Worm (Caenorhabditis elegans) whole organism, young adult: Measurements from ENCODE around the gene anmt-3.

ENCODE experiments used
- B0035.1 ChIP-seq: sonication (generic microtip); optimal IDR thresholded peaks from 2 replicates; lab custom pipeline; 2016; ENCODE audit warnings: missing genetic modification characterization, mild to moderate bottlenecking, missing compliant biosample characterization, missing genotype, missing genetic modification reagents
- B0336.3 ChIP-seq: fragments of 200-800 bp; sonication (Bioruptor generic); IDR thresholded peaks from 2 replicates; pipeline ENCODE4 v1.3.6; 2022; ENCODE audit warnings: missing genetic modification characterization, missing compliant biosample characterization
- C06A6.2 ChIP-seq: fragments of 200-800 bp; sonication (Bioruptor generic); conservative IDR thresholded peaks from 2 replicates; pipeline ENCODE4 v1.3.6; 2022; ENCODE audit warnings: missing genetic modification characterization, missing compliant biosample characterization
- F22D6.2 ChIP-seq: sonication (generic microtip); optimal IDR thresholded peaks from 2 replicates; lab custom pipeline; 2016; ENCODE audit warnings: mild to moderate bottlenecking, missing genetic modification characterization, missing compliant biosample characterization
- F49E8.2 ChIP-seq: sonication (generic microtip); optimal IDR thresholded peaks from 3 replicates; lab custom pipeline; 2017; ENCODE audit warnings: missing genetic modification characterization, mild to moderate bottlenecking, missing compliant biosample characterization, antibody characterized with exemption, moderate library complexity; ENCODE audit not compliant: insufficient read depth
- F55B11.4 ChIP-seq: sonication (generic microtip); optimal IDR thresholded peaks from 2 replicates; lab custom pipeline; 2016; ENCODE audit warnings: missing compliant biosample characterization, missing genetic modification characterization, borderline replicate concordance; ENCODE audit not compliant: insufficient read depth
- F57A8.1 ChIP-seq: fragments of 200-800 bp; sonication (Bioruptor generic); optimal IDR thresholded peaks from 2 replicates; lab custom pipeline; 2018; ENCODE audit warnings: mild to moderate bottlenecking, missing genetic modification characterization, moderate library complexity, missing compliant biosample characterization
- K12H6.12 ChIP-seq: fragments of 200-800 bp; sonication (Bioruptor generic); optimal IDR thresholded peaks from 2 replicates; lab custom pipeline; 2018; ENCODE audit warnings: mild to moderate bottlenecking, missing genetic modification characterization, missing compliant biosample characterization
- Y53F4B.3 ChIP-seq: fragments of 200-800 bp; sonication (Bioruptor generic); IDR thresholded peaks from 2 replicates; pipeline ENCODE4 v1.3.6; 2022; ENCODE audit warnings: missing genetic modification reagents, missing genetic modification characterization, missing compliant biosample characterization
- Y53G8AR.9 ChIP-seq: fragments of 200-800 bp; sonication (Bioruptor generic); conservative IDR thresholded peaks from 2 replicates; pipeline ENCODE4 v1.3.6; 2022; ENCODE audit warnings: missing genetic modification reagents, missing genetic modification characterization, missing compliant biosample characterization
- Y56A3A.18 ChIP-seq: fragments of 200-800 bp; sonication (Bioruptor generic); IDR thresholded peaks from 2 replicates; pipeline ENCODE4 v1.3.6; 2022; ENCODE audit warnings: missing genetic modification reagents, missing genetic modification characterization, missing compliant biosample characterization
- akir-1 ChIP-seq: fragments of 200-800 bp; sonication (Bioruptor generic); optimal IDR thresholded peaks from 2 replicates; lab custom pipeline; 2018; ENCODE audit warnings: mild to moderate bottlenecking, missing genetic modification characterization, moderate library complexity, missing compliant biosample characterization
- aptf-2 ChIP-seq: fragments of 200-800 bp; sonication (Bioruptor generic); conservative IDR thresholded peaks from 2 replicates; pipeline ENCODE4 v1.3.6; 2022; ENCODE audit warnings: missing genetic modification reagents, missing genetic modification characterization, missing compliant biosample characterization
- attf-3 ChIP-seq: fragments of 200-800 bp; sonication (Bioruptor generic); conservative IDR thresholded peaks from 2 replicates; pipeline ENCODE4 v1.3.6; 2022; ENCODE audit warnings: missing genetic modification reagents, missing genetic modification characterization, missing compliant biosample characterization
- attf-5 ChIP-seq: fragments of 200-800 bp; sonication (Bioruptor generic); optimal IDR thresholded peaks from 2 replicates; lab custom pipeline; 2018; ENCODE audit warnings: mild to moderate bottlenecking, missing genetic modification characterization, missing compliant biosample characterization
- cebp-2 ChIP-seq: fragments of 200-800 bp; sonication (Bioruptor generic); IDR thresholded peaks from 2 replicates; pipeline ENCODE4 v1.3.6; 2022; ENCODE audit warnings: missing genetic modification characterization, missing compliant biosample characterization
- ceh-40 ChIP-seq: fragments of 200-800 bp; sonication (Bioruptor generic); IDR thresholded peaks from 2 replicates; pipeline ENCODE4 v1.3.6; 2022; ENCODE audit warnings: missing genetic modification characterization, missing compliant biosample characterization
- ceh-91 ChIP-seq: fragments of 200-800 bp; sonication (Bioruptor generic); IDR thresholded peaks from 2 replicates; pipeline ENCODE4 v1.3.6; 2022; ENCODE audit warnings: missing genetic modification reagents, missing genetic modification characterization, missing compliant biosample characterization
- die-1 ChIP-seq: sonication (generic microtip); optimal IDR thresholded peaks from 2 replicates; lab custom pipeline; 2016; ENCODE audit warnings: missing genotype, mild to moderate bottlenecking, missing genetic modification characterization, missing compliant biosample characterization
- dox-1 ChIP-seq: fragments of 200-800 bp; sonication (Bioruptor generic); IDR thresholded peaks from 2 replicates; pipeline ENCODE4 v1.3.6; 2022; ENCODE audit warnings: missing genetic modification reagents, missing genetic modification characterization, missing compliant biosample characterization
- dpff-1 ChIP-seq: sonication (generic microtip); optimal IDR thresholded peaks from 2 replicates; lab custom pipeline; 2017; ENCODE audit warnings: mild to moderate bottlenecking, missing genetic modification characterization, missing compliant biosample characterization
- dpl-1 ChIP-seq: fragments of 150-350 bp; optimal IDR thresholded peaks from 2 replicates; lab custom pipeline; 2014; ENCODE audit warnings: missing biosample characterization, missing genetic modification reagents, missing genetic modification characterization
- efl-1 ChIP-seq: fragments of 150-350 bp; optimal IDR thresholded peaks from 2 replicates; lab custom pipeline; 2014; ENCODE audit warnings: missing biosample characterization, missing genetic modification reagents, missing genetic modification characterization
- egrh-3 ChIP-seq: fragments of 200-800 bp; sonication (Bioruptor generic); IDR thresholded peaks from 2 replicates; pipeline ENCODE4 v1.3.6; 2022; ENCODE audit warnings: missing genetic modification reagents, missing genetic modification characterization, missing compliant biosample characterization
- ets-4 ChIP-seq: fragments of 200-800 bp; sonication (Bioruptor generic); optimal IDR thresholded peaks from 2 replicates; lab custom pipeline; 2018; ENCODE audit warnings: mild to moderate bottlenecking, missing genetic modification characterization, missing compliant biosample characterization
- fkh-3 ChIP-seq: sonication (generic microtip); optimal IDR thresholded peaks from 2 replicates; lab custom pipeline; 2016; ENCODE audit warnings: mild to moderate bottlenecking, missing genetic modification characterization, missing compliant biosample characterization
- gei-17 ChIP-seq: fragments of 200-800 bp; sonication (Bioruptor generic); optimal IDR thresholded peaks from 2 replicates; lab custom pipeline; 2018; ENCODE audit warnings: mild to moderate bottlenecking, missing genetic modification characterization, missing compliant biosample characterization
- hlh-26 ChIP-seq: fragments of 200-800 bp; sonication (Bioruptor generic); conservative IDR thresholded peaks from 2 replicates; pipeline ENCODE4 v1.3.6; 2022; ENCODE audit warnings: missing genetic modification reagents, missing genetic modification characterization, missing compliant biosample characterization
- hmg-1.2 ChIP-seq: fragments of 200-800 bp; sonication (Bioruptor generic); IDR thresholded peaks from 2 replicates; pipeline ENCODE4 v1.3.6; 2022; ENCODE audit warnings: missing genetic modification reagents, missing genetic modification characterization, missing compliant biosample characterization
- hmg-20 ChIP-seq: fragments of 200-800 bp; sonication (Bioruptor generic); IDR thresholded peaks from 2 replicates; pipeline ENCODE4 v1.3.6; 2022; ENCODE audit warnings: missing genetic modification reagents, missing genetic modification characterization, missing compliant biosample characterization
- let-607 ChIP-seq, 2 experiments: fragments of 200-800 bp in 1 of 2; sonication (Bioruptor generic) in 1 of 2; sonication (generic microtip) in 1 of 2; optimal IDR thresholded peaks; 2 replicates each; lab custom pipeline; 2016 to 2018; ENCODE audit warnings: mild to moderate bottlenecking in 2 of 2, missing compliant biosample characterization in 2 of 2, missing genetic modification characterization in 2 of 2, moderate library complexity in 2 of 2, missing genotype in 1 of 2
- madf-6 ChIP-seq: fragments of 200-800 bp; sonication (Bioruptor generic); IDR thresholded peaks from 2 replicates; pipeline ENCODE4 v1.3.6; 2022; ENCODE audit warnings: missing genetic modification reagents, missing genetic modification characterization, missing compliant biosample characterization
- madf-8 ChIP-seq: fragments of 200-800 bp; sonication (Bioruptor generic); conservative IDR thresholded peaks from 2 replicates; pipeline ENCODE4 v1.3.6; 2022; ENCODE audit warnings: missing genetic modification reagents, missing genetic modification characterization, missing compliant biosample characterization
- mcd-1 ChIP-seq: fragments of 200-800 bp; sonication (Bioruptor generic); IDR thresholded peaks from 2 replicates; pipeline ENCODE4 v1.3.6; 2022; ENCODE audit warnings: missing genetic modification reagents, missing genetic modification characterization, missing compliant biosample characterization
- mes-4 ChIP-seq: sonication (generic microtip); optimal IDR thresholded peaks from 2 replicates; lab custom pipeline; 2016; ENCODE audit warnings: missing genotype, missing genetic modification characterization, missing compliant biosample characterization
- nhr-80 ChIP-seq: sonication (generic microtip); optimal IDR thresholded peaks from 2 replicates; lab custom pipeline; 2016; ENCODE audit warnings: missing genetic modification characterization, missing compliant biosample characterization
- repo-1 ChIP-seq: sonication (generic microtip); optimal IDR thresholded peaks from 2 replicates; lab custom pipeline; 2017; ENCODE audit warnings: mild to moderate bottlenecking, missing genetic modification characterization, missing compliant biosample characterization
- sea-2 ChIP-seq: fragments of 200-800 bp; sonication (Bioruptor generic); IDR thresholded peaks from 2 replicates; pipeline ENCODE4 v1.3.6; 2022; ENCODE audit warnings: missing genetic modification characterization, missing compliant biosample characterization
- snpc-1.1 ChIP-seq: sonication (generic microtip); optimal IDR thresholded peaks from 2 replicates; lab custom pipeline; 2017; ENCODE audit warnings: missing genetic modification characterization, mild to moderate bottlenecking, missing compliant biosample characterization, antibody characterized with exemption, moderate library complexity, missing genotype, missing genetic modification reagents; ENCODE audit not compliant: insufficient read depth
- sptf-2 ChIP-seq: fragments of 200-800 bp; sonication (Bioruptor generic); optimal IDR thresholded peaks from 2 replicates; lab custom pipeline; 2018; ENCODE audit warnings: mild to moderate bottlenecking, missing genetic modification characterization, missing compliant biosample characterization
- tbp1 ChIP-seq: fragments of 200-800 bp; sonication (Bioruptor generic); optimal IDR thresholded peaks from 2 replicates; lab custom pipeline; 2018; ENCODE audit warnings: mild to moderate bottlenecking, missing genetic modification characterization, missing compliant biosample characterization
- tlf-1 ChIP-seq: fragments of 200-800 bp; sonication (Bioruptor generic); optimal IDR thresholded peaks from 2 replicates; lab custom pipeline; 2018; ENCODE audit warnings: mild to moderate bottlenecking, missing genetic modification characterization, missing compliant biosample characterization
- unc-130 ChIP-seq: sonication (generic microtip); optimal IDR thresholded peaks from 2 replicates; lab custom pipeline; 2016; ENCODE audit warnings: missing genetic modification reagents, missing genetic modification characterization, missing compliant biosample characterization
- xnd-1 ChIP-seq: sonication (generic microtip); optimal IDR thresholded peaks from 2 replicates; lab custom pipeline; 2016; ENCODE audit warnings: missing genotype, missing genetic modification reagents, missing genetic modification characterization, missing compliant biosample characterization

The anmt-3 gene

DNA sequence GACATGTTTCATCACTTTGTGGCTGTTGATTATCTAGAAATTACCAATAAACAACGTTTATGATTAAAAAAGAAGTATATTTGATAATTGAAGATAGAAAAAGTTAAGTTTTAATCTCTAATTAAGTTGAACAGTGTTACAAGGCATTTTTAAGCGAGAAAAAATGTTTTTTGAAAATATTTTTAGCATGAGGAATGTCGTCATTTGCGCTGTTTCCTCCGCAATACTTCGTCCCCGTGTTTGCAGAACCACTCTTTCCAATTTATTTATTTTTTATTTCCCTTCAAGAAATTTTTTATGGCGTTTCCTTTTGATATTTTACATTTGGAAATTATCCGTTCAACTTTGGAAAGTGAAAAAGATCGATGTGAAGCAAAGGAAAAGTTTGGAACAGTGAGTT, 33.5 kb upstream of the anmt-3 start, which contains the start of the genes rde-1 and trpp-6:
TSS of gene rde-1 (minus strand) at position 33 of the 400 bp plus-strand sequence.
TSS of gene trpp-6 (plus strand) at position 286 of the 400 bp plus-strand sequence.
- no peak for TF ChIP-seq mes-4
- TF ChIP-seq mcd-1: no peak
- no peak for TF ChIP-seq Y56A3A.18
- no peak for TF ChIP-seq K12H6.12 (tag; lab: Kevin White, UChicago)
- no peak for TF ChIP-seq ets-4
- TF ChIP-seq akir-1 (GFP tag; lab: Kevin White, UChicago): no peak
- TF ChIP-seq fkh-3 (tag; lab: Kevin White, UChicago): no peak
- no peak for TF ChIP-seq gei-17 (GFP tag; lab: Kevin White, UChicago)
- TF ChIP-seq repo-1 (tag; lab: Kevin White, UChicago): no peak
- no peak for TF ChIP-seq attf-3
- TF ChIP-seq F49E8.2 (tag; lab: Kevin White, UChicago): no peak
- no peak for TF ChIP-seq tlf-1 (GFP tag; lab: Kevin White, UChicago)
- no peak for TF ChIP-seq egrh-3 (GFP tag; lab: Robert Waterston, UW)
- TF ChIP-seq dpff-1: no peak

DNA sequence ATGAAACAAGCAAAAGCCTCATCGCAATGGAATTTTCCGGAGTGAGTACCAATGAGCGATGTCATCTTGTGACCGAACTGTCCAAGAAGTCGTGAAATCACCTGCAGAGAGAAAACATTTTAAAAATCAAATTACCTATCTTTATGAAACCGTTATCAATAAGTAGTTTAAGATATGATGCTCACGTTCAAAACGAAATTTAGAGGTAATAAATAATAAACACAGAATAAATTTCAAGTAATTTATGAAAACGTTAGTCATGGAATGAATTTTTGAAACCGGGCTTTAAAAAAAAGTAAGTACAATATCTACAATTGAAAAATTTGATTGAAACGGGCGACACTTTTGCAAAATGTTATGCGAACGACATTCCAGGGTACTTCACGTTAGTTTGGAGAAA, 29.6 kb upstream of the anmt-3 start, which contains the start of gene C27H6.8:
TSS of gene C27H6.8 (minus strand) at position 101 of the 400 bp plus-strand sequence.
- TF ChIP-seq hlh-26 (GFP tag; lab: Robert Waterston, UW) (no peak), ceh-40 (GFP tag; lab: Robert Waterston, UW) (no peak), fkh-3 (tag; lab: Kevin White, UChicago) (no peak), tlf-1 (GFP tag; lab: Kevin White, UChicago) (no peak), sea-2 (GFP tag; lab: Robert Waterston, UW) (no peak), dox-1 (GFP tag; lab: Robert Waterston, UW) (no peak), F55B11.4 (no peak), F57A8.1 (GFP tag; lab: Kevin White, UChicago) (no peak), sptf-2 (no peak), aptf-2 (GFP tag; lab: Robert Waterston, UW) (no peak)

DNA sequence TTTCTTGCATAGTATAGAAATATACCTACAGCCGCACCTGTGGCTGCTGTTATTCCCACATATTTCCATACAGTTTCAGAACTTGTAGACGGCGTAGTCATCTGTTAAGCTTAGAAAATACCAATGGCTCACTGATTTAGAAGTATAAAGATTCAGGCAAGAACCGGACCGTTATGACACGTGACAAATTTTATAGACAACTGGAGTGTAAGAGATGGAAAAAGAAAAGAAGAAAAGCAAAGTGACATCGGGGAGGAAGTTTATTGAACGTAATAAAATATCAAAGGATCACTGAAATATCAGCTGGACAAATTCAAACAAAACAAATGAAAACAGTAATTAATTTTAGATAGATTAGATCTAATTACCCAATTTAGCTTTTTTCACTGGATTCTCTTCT, 28.0 kb upstream of the anmt-3 start, which contains the start of gene rmd-2:
TSS of gene rmd-2 (minus strand) at position 101 of the 400 bp plus-strand sequence.
- TF ChIP-seq B0035.1 (tag; lab: Kevin White, UChicago) (no peak), sea-2 (GFP tag; lab: Robert Waterston, UW) (no peak), cebp-2 (no peak), snpc-1.1 (tag; lab: Kevin White, UChicago) (no peak), tbp1 (GFP tag; lab: Kevin White, UChicago) (no peak), attf-5 (GFP tag; lab: Kevin White, UChicago) (no peak), C06A6.2 (no peak), dpl-1 (no peak), die-1 (no peak), nhr-80 (tag; lab: Kevin White, UChicago) (no peak), Y56A3A.18 (no peak), Y53F4B.3 (no peak)

DNA sequence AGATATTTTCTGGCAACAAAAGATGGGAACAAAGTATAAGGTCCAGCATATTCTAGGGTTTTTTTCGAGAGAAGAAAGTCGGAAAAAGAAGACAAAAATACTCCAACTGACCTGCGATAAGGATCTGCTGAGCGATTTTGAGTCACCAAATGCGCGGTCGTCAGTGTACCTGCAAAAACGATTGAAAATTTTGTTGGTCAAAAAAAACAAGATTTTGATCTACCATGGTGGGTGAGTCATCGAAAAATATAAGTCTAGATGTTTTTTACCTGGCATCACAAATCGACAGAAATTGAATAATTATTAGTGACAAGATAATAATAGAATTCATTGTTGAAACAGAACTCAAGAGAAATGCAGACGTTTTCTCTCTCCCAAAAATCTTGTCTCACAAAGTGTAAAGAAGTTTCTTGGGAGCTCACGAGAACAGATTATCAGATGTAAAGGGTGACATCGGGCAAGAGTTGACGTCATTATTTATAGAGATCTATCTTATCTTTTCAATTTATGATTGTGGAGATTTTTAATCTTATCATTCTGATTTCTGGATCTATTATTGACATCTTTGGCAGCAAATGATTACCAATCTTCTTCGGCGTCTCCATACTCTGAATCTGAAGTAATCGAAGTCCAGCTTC, 27.2 kb upstream of the anmt-3 start:
- TF ChIP-seq hmg-20 (GFP tag; lab: Robert Waterston, UW) (no peak), madf-8 (GFP tag; lab: Robert Waterston, UW) (peak; percentile 51), F22D6.2 (tag; lab: Kevin White, UChicago) (no peak), ceh-91 (no peak), hmg-1.2 (no peak), unc-130 (no peak), B0336.3 (GFP tag; lab: Robert Waterston, UW) (no peak), xnd-1 (tag; lab: Kevin White, UChicago) (peak; percentile 52), efl-1 (peak; percentile 64), madf-6 (GFP tag; lab: Robert Waterston, UW) (peak; percentile 75), let-607 (tag; optimal IDR thresholded peaks at IDR 0.05; lab: Kevin White, UChicago) (no peak), Y53G8AR.9 (GFP tag; lab: Robert Waterston, UW) (no peak)
